Fruit fly (Drosophila melanogaster) whole organism, embryonic: ENCODE data around the gene NimB1.

Experiments
- CG10431 ChIP-seq: fragments of 200-800 bp; sonication (Bioruptor generic); optimal IDR thresholded peaks from 3 replicates; lab custom pipeline; 2018; ENCODE audit warnings: missing biosample characterization, mild to moderate bottlenecking, missing genetic modification characterization
- CG11247 ChIP-seq: fragments of 200-800 bp; sonication (Bioruptor generic); IDR thresholded peaks from 2 replicates; pipeline ENCODE4 v1.3.6; 2022; ENCODE audit warnings: missing biosample characterization, missing genetic modification characterization
- CG11696 ChIP-seq: fragments of 200-800 bp; sonication (Bioruptor generic); IDR thresholded peaks from 2 replicates; pipeline ENCODE4 v1.3.6; 2022; ENCODE audit warnings: missing biosample characterization, missing genetic modification characterization
- CG13424 ChIP-seq: fragments of 200-800 bp; sonication (Bioruptor generic); optimal IDR thresholded peaks from 2 replicates; lab custom pipeline; 2019; ENCODE audit warnings: missing biosample characterization, mild to moderate bottlenecking, missing genetic modification characterization, moderate library complexity
- CG1603 ChIP-seq: fragments of 200-800 bp; sonication (Bioruptor generic); optimal IDR thresholded peaks from 2 replicates; lab custom pipeline; 2019; ENCODE audit warnings: missing biosample characterization, mild to moderate bottlenecking, missing genetic modification characterization, moderate library complexity
- CG16863 ChIP-seq: fragments of 200-800 bp; sonication (Bioruptor generic); optimal IDR thresholded peaks from 3 replicates; lab custom pipeline; 2016; ENCODE audit warnings: missing biosample characterization, missing genetic modification characterization
- CG17829 ChIP-seq: fragments of 200-800 bp; optimal IDR thresholded peaks from 2 replicates; lab custom pipeline; 2019; ENCODE audit warnings: missing biosample characterization, mild to moderate bottlenecking, missing genetic modification characterization, moderate library complexity
- CG17912 ChIP-seq: fragments of 200-800 bp; sonication (Bioruptor generic); optimal IDR thresholded peaks from 2 replicates; lab custom pipeline; 2018; ENCODE audit warnings: missing biosample characterization, mild to moderate bottlenecking, missing genetic modification characterization
- CG1832 ChIP-seq: fragments of 200-800 bp; sonication (Bioruptor generic); optimal IDR thresholded peaks from 2 replicates; lab custom pipeline; 2017; ENCODE audit warnings: missing biosample characterization, mild to moderate bottlenecking, missing genetic modification characterization, inconsistent platforms
- CG18764 ChIP-seq: fragments of 200-800 bp; sonication (Bioruptor generic); optimal IDR thresholded peaks from 3 replicates; lab custom pipeline; 2016; ENCODE audit warnings: missing biosample characterization, missing genetic modification characterization
- CG2120 ChIP-seq: fragments of 200-800 bp; sonication (Bioruptor generic); optimal IDR thresholded peaks from 3 replicates; lab custom pipeline; 2016; ENCODE audit warnings: missing biosample characterization, missing genetic modification characterization
- CG31388 ChIP-seq: fragments of 200-800 bp; sonication (Bioruptor generic); optimal IDR thresholded peaks from 2 replicates; lab custom pipeline; 2016; ENCODE audit warnings: missing biosample characterization, missing genetic modification characterization
- CG32767 ChIP-seq: fragments of 200-800 bp; sonication (Bioruptor generic); IDR thresholded peaks from 2 replicates; pipeline ENCODE4 v1.3.6; 2022; ENCODE audit warnings: missing biosample characterization, missing genetic modification characterization
- CG3407 ChIP-seq: fragments of 200-800 bp; sonication (Bioruptor generic); optimal IDR thresholded peaks from 2 replicates; lab custom pipeline; 2018; ENCODE audit warnings: missing biosample characterization, mild to moderate bottlenecking, missing genetic modification characterization
- CG6683 ChIP-seq: fragments of 200-800 bp; sonication (Bioruptor generic); optimal IDR thresholded peaks from 2 replicates; lab custom pipeline; 2017; ENCODE audit warnings: missing biosample characterization, mild to moderate bottlenecking, missing genetic modification characterization, missing genetic modification reagents
- CG6689 ChIP-seq: fragments of 200-800 bp; sonication (Bioruptor generic); IDR thresholded peaks from 2 replicates; pipeline ENCODE4 v1.3.6; 2022; ENCODE audit warnings: missing biosample characterization, missing genetic modification characterization
- CG7357 ChIP-seq: fragments of 200-800 bp; sonication (Bioruptor generic); IDR thresholded peaks from 3 replicates; pipeline ENCODE4 v1.3.6; 2022; ENCODE audit warnings: missing biosample characterization, missing genetic modification characterization
- Fer3 ChIP-seq: fragments of 200-800 bp; sonication (Bioruptor generic); optimal IDR thresholded peaks from 2 replicates; lab custom pipeline; 2018; ENCODE audit warnings: missing biosample characterization, mild to moderate bottlenecking, missing genetic modification characterization, moderate library complexity
- Gsc ChIP-seq: fragments of 200-800 bp; sonication (Bioruptor generic); IDR thresholded peaks from 2 replicates; pipeline ENCODE4 v1.3.6; 2022; ENCODE audit warnings: missing biosample characterization, missing genetic modification characterization
- HHEX ChIP-seq: fragments of 200-800 bp; sonication (Bioruptor generic); optimal IDR thresholded peaks from 3 replicates; lab custom pipeline; 2017; ENCODE audit warnings: missing biosample characterization, mild to moderate bottlenecking, missing genetic modification characterization, missing genetic modification reagents
- Hmr ChIP-seq: fragments of 200-800 bp; sonication (Bioruptor generic); optimal IDR thresholded peaks from 3 replicates; lab custom pipeline; 2017; ENCODE audit warnings: mild to moderate bottlenecking, missing biosample characterization, missing genetic modification reagents, missing genetic modification characterization
- Myb ChIP-seq: fragments of 200-800 bp; sonication (Bioruptor generic); optimal IDR thresholded peaks from 2 replicates; lab custom pipeline; 2016; ENCODE audit warnings: missing biosample characterization, missing genetic modification characterization
- NFAT ChIP-seq: fragments of 200-800 bp; sonication (Bioruptor generic); IDR thresholded peaks from 2 replicates; pipeline ENCODE4 v1.3.6; 2022; ENCODE audit warnings: missing biosample characterization, missing genetic modification characterization
- Nf-YA ChIP-seq: fragments of 200-800 bp; sonication (Bioruptor generic); IDR thresholded peaks from 2 replicates; pipeline ENCODE4 v1.3.6; 2022; ENCODE audit warnings: missing biosample characterization, missing genetic modification characterization
- Sry-β ChIP-seq: fragments of 200-800 bp; sonication (Bioruptor generic); optimal IDR thresholded peaks from 2 replicates; lab custom pipeline; 2018; ENCODE audit warnings: missing biosample characterization, mild to moderate bottlenecking, missing genetic modification characterization, moderate library complexity
- Trl ChIP-seq, 3 experiments: fragments of >200 bp in 2 of 3; fragments of 200-800 bp in 1 of 3; sonication (Bioruptor generic) in 1 of 3; optimal IDR thresholded peaks; 2 replicates in 1 of 3; 3 replicates in 2 of 3; lab custom pipeline; 2016 to 2017; ENCODE audit warnings: missing biosample characterization in 1 of 3, missing genetic modification characterization in 1 of 3
- Xbp1 ChIP-seq: fragments of 200-800 bp; sonication (Bioruptor generic); optimal IDR thresholded peaks from 3 replicates; lab custom pipeline; 2016; ENCODE audit warnings: missing biosample characterization, mild to moderate bottlenecking, missing genetic modification characterization
- cad ChIP-seq: fragments of >200 bp; optimal IDR thresholded peaks from 2 replicates; lab custom pipeline; 2017; ENCODE audit warnings: missing biosample characterization, missing genetic modification characterization
- cas ChIP-seq: fragments of 200-800 bp; sonication (Bioruptor generic); IDR thresholded peaks from 2 replicates; pipeline ENCODE4 v1.3.6; 2022; ENCODE audit warnings: missing biosample characterization, missing genetic modification characterization
- chm ChIP-seq: fragments of 200-800 bp; sonication (Bioruptor generic); IDR thresholded peaks from 2 replicates; pipeline ENCODE4 v1.3.6; 2022; ENCODE audit warnings: missing biosample characterization, missing genetic modification characterization
- corto ChIP-seq: fragments of 200-800 bp; sonication (Bioruptor generic); optimal IDR thresholded peaks from 2 replicates; lab custom pipeline; 2016; ENCODE audit warnings: missing biosample characterization, mild to moderate bottlenecking, missing genetic modification characterization, moderate library complexity
- crol ChIP-seq: fragments of 200-800 bp; sonication (Bioruptor generic); IDR thresholded peaks from 2 replicates; pipeline ENCODE4 v1.3.6; 2022; ENCODE audit warnings: missing biosample characterization, missing genetic modification characterization
- danr ChIP-seq: fragments of 200-800 bp; sonication (Bioruptor generic); IDR thresholded peaks from 2 replicates; pipeline ENCODE4 v1.3.6; 2022; ENCODE audit warnings: missing biosample characterization, missing genetic modification characterization
- disco-r ChIP-seq: fragments of 200-800 bp; sonication (Bioruptor generic); optimal IDR thresholded peaks from 2 replicates; lab custom pipeline; 2016; ENCODE audit warnings: missing biosample characterization, missing genetic modification characterization
- dm ChIP-seq: fragments of 200-800 bp; sonication (Bioruptor generic); optimal IDR thresholded peaks from 3 replicates; lab custom pipeline; 2016; ENCODE audit warnings: missing biosample characterization, missing genetic modification characterization
- ewg ChIP-seq: fragments of 200-800 bp; sonication (Bioruptor generic); optimal IDR thresholded peaks from 3 replicates; lab custom pipeline; 2017; ENCODE audit warnings: mild to moderate bottlenecking, missing biosample characterization, missing genetic modification reagents, missing genetic modification characterization
- exex ChIP-seq: fragments of 200-800 bp; sonication (Bioruptor generic); optimal IDR thresholded peaks from 4 replicates; lab custom pipeline; 2018; ENCODE audit warnings: missing biosample characterization, mild to moderate bottlenecking, missing genetic modification characterization, moderate library complexity
- fd3F ChIP-seq: fragments of 200-800 bp; sonication (Bioruptor generic); optimal IDR thresholded peaks from 2 replicates; lab custom pipeline; 2018; ENCODE audit warnings: missing biosample characterization, mild to moderate bottlenecking, missing genetic modification characterization, moderate library complexity
- ftz-f1 ChIP-seq: fragments of 200-800 bp; sonication (Bioruptor generic); optimal IDR thresholded peaks from 2 replicates; lab custom pipeline; 2016; ENCODE audit warnings: missing biosample characterization, missing genetic modification characterization
- gt ChIP-seq: fragments of 200-800 bp; sonication (Bioruptor generic); IDR thresholded peaks from 2 replicates; pipeline ENCODE4 v1.3.6; 2022; ENCODE audit warnings: missing biosample characterization, missing genetic modification characterization
- ham ChIP-seq: fragments of 200-800 bp; sonication (Bioruptor generic); IDR thresholded peaks from 2 replicates; pipeline ENCODE4 v1.3.6; 2022; ENCODE audit warnings: missing biosample characterization, missing genetic modification characterization
- hbn ChIP-seq: fragments of 200-800 bp; sonication (Bioruptor generic); IDR thresholded peaks from 2 replicates; pipeline ENCODE4 v1.3.6; 2022; ENCODE audit warnings: missing biosample characterization, missing genetic modification characterization; ENCODE audit not compliant: partially characterized antibody
- ken ChIP-seq: fragments of 200-800 bp; sonication (Bioruptor generic); IDR thresholded peaks from 3 replicates; pipeline ENCODE4 v1.3.6; 2022; ENCODE audit warnings: missing biosample characterization, missing genetic modification characterization
- kni ChIP-seq: fragments of 200-800 bp; sonication (Bioruptor generic); optimal IDR thresholded peaks from 3 replicates; lab custom pipeline; 2017; ENCODE audit warnings: mild to moderate bottlenecking, missing biosample characterization, missing genetic modification reagents, missing genetic modification characterization
- mirr ChIP-seq: fragments of 200-800 bp; sonication (Bioruptor generic); optimal IDR thresholded peaks from 3 replicates; lab custom pipeline; 2018; ENCODE audit warnings: missing biosample characterization, mild to moderate bottlenecking, missing genetic modification characterization
- pan ChIP-seq, 4 experiments: fragments of >200 bp in 3 of 4; fragments of 200-800 bp in 1 of 4; sonication (Bioruptor generic) in 1 of 4; optimal IDR thresholded peaks in 3 of 4; IDR thresholded peaks in 1 of 4; 2 replicates each; pipeline versions ENCODE4 v1.3.6 to Lab custom; 2017 to 2022; ENCODE audit warnings: missing biosample characterization in 2 of 4, missing genetic modification characterization in 2 of 4, mixed read lengths in 1 of 4
- sim ChIP-seq: fragments of 200-800 bp; sonication (Bioruptor generic); IDR thresholded peaks from 2 replicates; pipeline ENCODE4 v1.3.6; 2022; ENCODE audit warnings: missing biosample characterization, missing genetic modification characterization
- slou ChIP-seq: fragments of 200-800 bp; sonication (Bioruptor generic); optimal IDR thresholded peaks from 3 replicates; lab custom pipeline; 2016; ENCODE audit warnings: missing biosample characterization, missing genetic modification characterization
- sna ChIP-seq: fragments of 200-800 bp; sonication (Bioruptor generic); IDR thresholded peaks from 2 replicates; pipeline ENCODE4 v1.3.6; 2022; ENCODE audit warnings: missing biosample characterization, missing genetic modification characterization; ENCODE audit not compliant: partially characterized antibody
- ttk ChIP-seq: fragments of 200-800 bp; sonication (Bioruptor generic); IDR thresholded peaks from 2 replicates; pipeline ENCODE4 v2.1.2; 2022; ENCODE audit warnings: missing biosample characterization, missing genetic modification characterization
- yki ChIP-seq: fragments of >200 bp; optimal IDR thresholded peaks from 3 replicates; lab custom pipeline; 2018
- zfh1 ChIP-seq: fragments of 200-800 bp; sonication (Bioruptor generic); IDR thresholded peaks from 3 replicates; pipeline ENCODE4 v1.3.6; 2022; ENCODE audit warnings: missing biosample characterization, missing genetic modification characterization

The NimB1 gene

DNA sequence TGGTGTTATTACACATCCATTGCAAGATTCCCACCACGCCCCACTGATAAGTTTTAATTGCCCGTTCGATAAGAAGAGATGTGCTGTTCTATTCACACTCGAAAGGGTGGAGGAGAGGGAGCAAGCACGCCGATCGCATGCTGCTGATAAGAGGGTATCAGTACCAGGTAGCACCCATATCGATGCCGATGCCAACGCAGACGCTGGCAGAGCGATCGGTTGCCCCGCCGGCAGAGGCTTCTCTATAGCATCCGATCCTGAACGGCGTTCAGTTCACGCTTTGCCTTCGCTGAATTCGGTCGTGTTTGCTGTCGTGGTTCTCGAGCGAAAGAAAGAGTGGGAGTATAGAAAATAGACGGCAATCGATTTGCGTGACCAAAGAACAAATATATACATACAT is 50.2 kb downstream of the NimB1 start (continued):
- TF ChIP-seq Xbp1 (GFP tag; lab: Kevin White, UChicago) (no peak), ken (GFP tag; lab: Robert Waterston, UW) (no peak), kni (no peak), chm (GFP tag; lab: Robert Waterston, UW) (no peak), ftz-f1 (GFP tag; lab: Kevin White, UChicago) (no peak), CG1832 (no peak), dm (no peak), crol (GFP tag; lab: Robert Waterston, UW) (no peak), exex (tag; lab: Kevin White, UChicago) (peak; percentile 98), sim (no peak), CG1603 (tag; lab: Kevin White, UChicago) (no peak), ewg (no peak), sna (GFP tag; lab: Robert Waterston, UW) (no peak), CG13424 (tag; lab: Kevin White, UChicago) (no peak), CG10431 (GFP tag; lab: Kevin White, UChicago) (no peak), yki (lab: Kevin White, UChicago) (no peak), CG6689 (no peak), gt (GFP tag; lab: Robert Waterston, UW) (no peak), Trl (optimal IDR thresholded peaks at IDR 0.05; lab: Kevin White, UChicago) (no peak), Trl (GFP tag; optimal IDR thresholded peaks at IDR 0.05; lab: Kevin White, UChicago) (no peak), Hmr (GFP tag; lab: Kevin White, UChicago) (peak; percentile 34), HHEX (GFP tag; lab: Kevin White, UChicago) (no peak), disco-r (GFP tag; lab: Kevin White, UChicago) (no peak), CG17912 (GFP tag; lab: Kevin White, UChicago) (no peak), CG7357 (GFP tag; lab: Robert Waterston, UW) (no peak), cas (no peak), ham (GFP tag; lab: Robert Waterston, UW) (no peak), CG32767 (GFP tag; lab: Robert Waterston, UW) (no peak), Nf-YA (GFP tag; lab: Robert Waterston, UW) (no peak), Fer3 (tag; lab: Kevin White, UChicago) (peak; percentile 14), NFAT (GFP tag; lab: Robert Waterston, UW) (no peak), pan (optimal IDR thresholded peaks at IDR 0.05; lab: Kevin White, UChicago) (no peak), pan (GFP tag; optimal IDR thresholded peaks at IDR 0.05 in 1 of 2, IDR thresholded peaks at IDR 0.05 in 1 of 2) (no peak), danr (GFP tag; lab: Robert Waterston, UW) (no peak), CG17829 (no peak), slou (no peak), Myb (GFP tag; lab: Kevin White, UChicago) (no peak), CG16863 (no peak), CG11696 (GFP tag; lab: Robert Waterston, UW) (no peak), CG2120 (GFP tag; lab: Kevin White, UChicago) (no peak), cad (GFP tag; lab: Kevin White, UChicago) (no peak), mirr (GFP tag; lab: Kevin White, UChicago) (peak; percentile 86), CG6683 (GFP tag; lab: Kevin White, UChicago) (no peak), Gsc (GFP tag; lab: Robert Waterston, UW) (no peak), corto (GFP tag; lab: Kevin White, UChicago) (no peak), CG31388 (GFP tag; lab: Kevin White, UChicago) (no peak), zfh1 (peak; percentile 57; the same call in 1 of the 3 replicates), fd3F (no peak), CG18764 (no peak), Sry-β (no peak), CG11247 (GFP tag; lab: Robert Waterston, UW) (0 out of 2 replicates have a peak, but pooled peaks have one; percentile 11), ttk (no peak), hbn (GFP tag; lab: Robert Waterston, UW) (no peak), CG3407 (GFP tag; lab: Kevin White, UChicago) (no peak)
